Fruit fly (Drosophila melanogaster) whole organism, embryonic: ENCODE measurements around the gene Trs20.

Experiments used
- CG1024 ChIP-seq: fragments of 200-800 bp; sonication (Bioruptor generic); IDR thresholded peaks from 2 replicates; pipeline ENCODE4 v1.3.6; 2022; ENCODE audit warnings: missing biosample characterization, missing genetic modification characterization
- CG11723 ChIP-seq: fragments of 200-800 bp; sonication (Bioruptor generic); optimal IDR thresholded peaks from 2 replicates; lab custom pipeline; 2017; ENCODE audit warnings: missing biosample characterization, mild to moderate bottlenecking, missing genetic modification characterization
- CG12155 ChIP-seq: fragments of 200-800 bp; sonication (Bioruptor generic); optimal IDR thresholded peaks from 3 replicates; lab custom pipeline; 2016; ENCODE audit warnings: missing biosample characterization, missing genetic modification characterization
- CG12236 ChIP-seq: fragments of 200-800 bp; sonication (Bioruptor generic); optimal IDR thresholded peaks from 2 replicates; lab custom pipeline; 2016; ENCODE audit warnings: missing biosample characterization, missing genetic modification characterization
- CG12769 ChIP-seq: fragments of 200-800 bp; sonication (Bioruptor generic); optimal IDR thresholded peaks from 2 replicates; lab custom pipeline; 2019; ENCODE audit warnings: missing biosample characterization, mild to moderate bottlenecking, missing genetic modification characterization, moderate library complexity
- CG17612 ChIP-seq: fragments of 200-800 bp; sonication (Bioruptor generic); IDR thresholded peaks from 2 replicates; pipeline ENCODE4 v1.3.6; 2022; ENCODE audit warnings: missing biosample characterization, missing genetic modification characterization
- CG18476 ChIP-seq: fragments of 200-800 bp; sonication (Bioruptor generic); optimal IDR thresholded peaks from 2 replicates; lab custom pipeline; 2016; ENCODE audit warnings: missing biosample characterization, mild to moderate bottlenecking, missing genetic modification characterization
- CG18599 ChIP-seq: fragments of 200-800 bp; sonication (Bioruptor generic); optimal IDR thresholded peaks from 3 replicates; lab custom pipeline; 2017; ENCODE audit warnings: missing biosample characterization, missing genetic modification characterization, mild to moderate bottlenecking, moderate library complexity, missing genetic modification reagents
- CG31388 ChIP-seq: fragments of 200-800 bp; sonication (Bioruptor generic); optimal IDR thresholded peaks from 2 replicates; lab custom pipeline; 2016; ENCODE audit warnings: missing biosample characterization, missing genetic modification characterization
- CG32532 ChIP-seq: fragments of 200-800 bp; sonication (Bioruptor generic); IDR thresholded peaks from 2 replicates; pipeline ENCODE4 v1.3.6; 2022; ENCODE audit warnings: missing biosample characterization, missing genetic modification characterization
- CG32772 ChIP-seq: fragments of 200-800 bp; sonication (Bioruptor generic); IDR thresholded peaks from 2 replicates; pipeline ENCODE4 v1.3.6; 2022; ENCODE audit warnings: missing biosample characterization, missing genetic modification characterization
- CG4854 ChIP-seq: fragments of 200-800 bp; sonication (Bioruptor generic); optimal IDR thresholded peaks from 2 replicates; lab custom pipeline; 2016; ENCODE audit warnings: missing biosample characterization, missing genetic modification characterization, inconsistent platforms
- CG5180 ChIP-seq: fragments of 200-800 bp; sonication (Bioruptor generic); optimal IDR thresholded peaks from 3 replicates; lab custom pipeline; 2017; ENCODE audit warnings: missing biosample characterization, missing genetic modification characterization, mild to moderate bottlenecking, moderate library complexity, missing genetic modification reagents
- CG6689 ChIP-seq: fragments of 200-800 bp; sonication (Bioruptor generic); IDR thresholded peaks from 2 replicates; pipeline ENCODE4 v1.3.6; 2022; ENCODE audit warnings: missing biosample characterization, missing genetic modification characterization
- CG7839 ChIP-seq: fragments of 200-800 bp; sonication (Bioruptor generic); optimal IDR thresholded peaks from 3 replicates; lab custom pipeline; 2018; ENCODE audit warnings: missing biosample characterization, mild to moderate bottlenecking, missing genetic modification characterization, moderate library complexity
- E2f1 ChIP-seq: fragments of 200-800 bp; sonication (Bioruptor generic); IDR thresholded peaks from 2 replicates; pipeline ENCODE4 v1.3.6; 2022; ENCODE audit warnings: missing biosample characterization, missing genetic modification characterization
- Fer3 ChIP-seq: fragments of 200-800 bp; sonication (Bioruptor generic); optimal IDR thresholded peaks from 2 replicates; lab custom pipeline; 2018; ENCODE audit warnings: missing biosample characterization, mild to moderate bottlenecking, missing genetic modification characterization, moderate library complexity
- Hmx ChIP-seq: fragments of 200-800 bp; sonication (Bioruptor generic); optimal IDR thresholded peaks from 2 replicates; lab custom pipeline; 2016; ENCODE audit warnings: missing biosample characterization, missing genetic modification characterization
- Max ChIP-seq: fragments of 200-800 bp; sonication (Bioruptor generic); optimal IDR thresholded peaks from 2 replicates; lab custom pipeline; 2016; ENCODE audit warnings: missing biosample characterization, mild to moderate bottlenecking, missing genetic modification characterization
- Med ChIP-seq: fragments of 200-800 bp; sonication (Bioruptor generic); peaks from one replicate; lab custom pipeline; 2016; ENCODE audit warnings: missing biosample characterization, missing genetic modification characterization, mild to moderate bottlenecking, inconsistent platforms, moderate library complexity
- PHDP ChIP-seq: fragments of 200-800 bp; sonication (Bioruptor generic); optimal IDR thresholded peaks from 3 replicates; lab custom pipeline; 2018; ENCODE audit warnings: missing biosample characterization, mild to moderate bottlenecking, missing genetic modification characterization, moderate library complexity
- Sry-β ChIP-seq: fragments of 200-800 bp; sonication (Bioruptor generic); optimal IDR thresholded peaks from 2 replicates; lab custom pipeline; 2018; ENCODE audit warnings: missing biosample characterization, mild to moderate bottlenecking, missing genetic modification characterization, moderate library complexity
- Xbp1 ChIP-seq: fragments of 200-800 bp; sonication (Bioruptor generic); optimal IDR thresholded peaks from 3 replicates; lab custom pipeline; 2016; ENCODE audit warnings: missing biosample characterization, mild to moderate bottlenecking, missing genetic modification characterization
- crol ChIP-seq: fragments of 200-800 bp; sonication (Bioruptor generic); IDR thresholded peaks from 2 replicates; pipeline ENCODE4 v1.3.6; 2022; ENCODE audit warnings: missing biosample characterization, missing genetic modification characterization
- dpn ChIP-seq, 2 experiments: fragments of 200-800 bp; sonication (Bioruptor generic); optimal IDR thresholded peaks; 3 replicates each; lab custom pipeline; 2016; ENCODE audit warnings: missing biosample characterization in 2 of 2, missing genetic modification characterization in 2 of 2
- gt ChIP-seq: fragments of 200-800 bp; sonication (Bioruptor generic); IDR thresholded peaks from 2 replicates; pipeline ENCODE4 v1.3.6; 2022; ENCODE audit warnings: missing biosample characterization, missing genetic modification characterization
- hb ChIP-seq: fragments of 200-800 bp; sonication (Bioruptor generic); IDR thresholded peaks from 3 replicates; pipeline ENCODE4 v1.3.6; 2022; ENCODE audit warnings: missing biosample characterization, missing genetic modification characterization; ENCODE audit not compliant: partially characterized antibody
- kay ChIP-seq: fragments of 200-800 bp; sonication (Bioruptor generic); optimal IDR thresholded peaks from 2 replicates; lab custom pipeline; 2016; ENCODE audit warnings: missing biosample characterization, missing genetic modification characterization
- lilli ChIP-seq: fragments of 200-800 bp; sonication (Bioruptor generic); optimal IDR thresholded peaks from 3 replicates; lab custom pipeline; 2016; ENCODE audit warnings: missing biosample characterization, missing genetic modification characterization
- nmo ChIP-seq: fragments of 200-800 bp; sonication (Bioruptor generic); optimal IDR thresholded peaks from 2 replicates; lab custom pipeline; 2018; ENCODE audit warnings: missing biosample characterization, mild to moderate bottlenecking, missing genetic modification characterization, moderate library complexity
- pan ChIP-seq, 4 experiments: fragments of >200 bp in 3 of 4; fragments of 200-800 bp in 1 of 4; sonication (Bioruptor generic) in 1 of 4; optimal IDR thresholded peaks in 3 of 4; IDR thresholded peaks in 1 of 4; 2 replicates each; pipeline versions ENCODE4 v1.3.6 to Lab custom; 2017 to 2022; ENCODE audit warnings: missing biosample characterization in 2 of 4, missing genetic modification characterization in 2 of 4, mixed read lengths in 1 of 4
- pita ChIP-seq: fragments of 200-800 bp; sonication (Bioruptor generic); optimal IDR thresholded peaks from 2 replicates; lab custom pipeline; 2017; ENCODE audit warnings: missing biosample characterization, mild to moderate bottlenecking, missing genetic modification characterization
- psq ChIP-seq: fragments of 200-800 bp; sonication (Bioruptor generic); optimal IDR thresholded peaks from 2 replicates; lab custom pipeline; 2017; ENCODE audit warnings: missing biosample characterization, missing genetic modification characterization
- sens-2 ChIP-seq: fragments of 200-800 bp; sonication (Bioruptor generic); IDR thresholded peaks from 2 replicates; pipeline ENCODE4 v1.3.6; 2022; ENCODE audit warnings: missing biosample characterization, missing genetic modification characterization
- shn ChIP-seq: fragments of 200-800 bp; sonication (Bioruptor generic); optimal IDR thresholded peaks from 3 replicates; lab custom pipeline; 2016; ENCODE audit warnings: missing biosample characterization, missing genetic modification characterization
- stc ChIP-seq: fragments of 200-800 bp; sonication (Bioruptor generic); IDR thresholded peaks from 2 replicates; pipeline ENCODE4 v1.3.6; 2022; ENCODE audit warnings: missing biosample characterization, missing genetic modification characterization
- z ChIP-seq: fragments of 200-800 bp; sonication (Bioruptor generic); IDR thresholded peaks from 3 replicates; pipeline ENCODE4 v1.3.6; 2022; ENCODE audit warnings: missing biosample characterization, missing genetic modification characterization

Gene Trs20

DNA sequence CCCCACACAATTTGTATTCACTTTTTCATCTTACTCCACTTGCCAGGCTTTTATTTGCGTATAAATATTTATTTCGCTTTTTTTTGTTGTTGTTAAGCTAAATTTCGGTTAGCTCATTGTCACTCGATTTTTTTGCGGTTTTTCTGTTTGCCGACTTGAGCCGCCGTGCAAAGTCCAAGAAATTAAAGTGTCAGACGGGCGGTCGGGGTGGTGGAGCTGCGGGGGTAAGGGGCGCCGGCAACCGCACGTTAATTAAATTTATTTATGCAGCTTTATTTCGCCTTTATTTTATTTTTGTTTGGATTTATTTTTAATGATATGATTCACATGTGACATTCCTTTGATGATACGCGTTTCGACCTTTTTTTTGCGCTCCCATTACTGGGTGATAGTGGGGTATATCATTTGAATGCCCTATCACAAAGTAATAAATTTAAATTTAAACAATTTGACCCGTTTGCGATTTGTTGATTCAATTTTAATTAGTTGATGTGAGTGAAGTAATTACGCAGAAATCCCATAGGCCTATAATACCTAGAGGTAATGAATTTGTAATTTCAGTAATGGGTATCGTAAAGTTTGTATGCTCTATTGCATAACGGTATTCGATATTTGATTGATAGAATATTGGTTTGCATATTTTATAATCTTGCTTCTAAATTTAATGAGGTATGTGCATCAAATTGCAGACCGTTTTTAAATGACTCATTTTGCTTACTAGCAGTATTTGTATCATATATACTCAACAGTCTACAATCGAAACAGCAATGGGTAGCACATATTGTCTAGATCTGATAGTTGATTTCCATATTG lies 34.1 kb upstream of the Trs20 start (continued):
- TF ChIP-seq pita (GFP tag; lab: Kevin White, UChicago) (no peak), CG18476 (GFP tag; lab: Kevin White, UChicago) (peak; percentile 28), stc (GFP tag; lab: Robert Waterston, UW) (no peak), Max (GFP tag; lab: Kevin White, UChicago) (peak; percentile 0), Xbp1 (GFP tag; lab: Kevin White, UChicago) (peak; percentile 47), CG31388 (GFP tag; lab: Kevin White, UChicago) (no peak), CG12236 (GFP tag; lab: Kevin White, UChicago) (peak; percentile 1), CG12769 (peak; percentile 29), shn (GFP tag; lab: Kevin White, UChicago) (peak; percentile 27), crol (peak; percentile 59), Fer3 (tag; lab: Kevin White, UChicago) (peak; percentile 34), CG7839 (tag; lab: Kevin White, UChicago) (peak; percentile 53), Hmx (GFP tag; lab: Kevin White, UChicago) (peak; percentile 10), dpn (GFP tag; optimal IDR thresholded peaks at IDR 0.05; lab: Kevin White, UChicago) (peak; percentile 44 to 60), CG5180 (GFP tag; lab: Kevin White, UChicago) (no peak), CG4854 (peak; percentile 53), lilli (GFP tag; lab: Kevin White, UChicago) (peak; percentile 78), CG1024 (GFP tag; lab: Robert Waterston, UW) (no peak), gt (GFP tag; lab: Robert Waterston, UW) (no peak), hb (GFP tag; lab: Robert Waterston, UW) (no peak), psq (GFP tag; lab: Kevin White, UChicago) (no peak), nmo (GFP tag; lab: Kevin White, UChicago) (peak; percentile 26), E2f1 (GFP tag; lab: Robert Waterston, UW) (no peak; the same call in 1 of the 2 replicates), PHDP (tag; lab: Kevin White, UChicago) (peak; percentile 34), Sry-β (GFP tag; lab: Kevin White, UChicago) (no peak), CG18599 (GFP tag; lab: Kevin White, UChicago) (peak; percentile 9), sens-2 (GFP tag; lab: Robert Waterston, UW) (no peak), Med (peak; percentile 89), CG17612 (no peak), CG6689 (GFP tag; lab: Robert Waterston, UW) (no peak), CG12155 (GFP tag; lab: Kevin White, UChicago) (peak; percentile 52), pan (optimal IDR thresholded peaks at IDR 0.05; lab: Kevin White, UChicago) (no peak), pan (GFP tag; optimal IDR thresholded peaks at IDR 0.05 in 1 of 2, IDR thresholded peaks at IDR 0.05 in 1 of 2) (peak in 1 of 2 experiments; percentile 39), CG32772 (GFP tag; lab: Robert Waterston, UW) (no peak; the same call in 1 of the 2 replicates), CG32532 (GFP tag; lab: Robert Waterston, UW) (peak; percentile 77), CG11723 (GFP tag; lab: Kevin White, UChicago) (no peak), z (GFP tag; lab: Robert Waterston, UW) (no peak), kay (GFP tag; lab: Kevin White, UChicago) (peak; percentile 43)
